Fruit fly (Drosophila melanogaster): ENCODE measurements around the gene REPTOR.

DNA sequence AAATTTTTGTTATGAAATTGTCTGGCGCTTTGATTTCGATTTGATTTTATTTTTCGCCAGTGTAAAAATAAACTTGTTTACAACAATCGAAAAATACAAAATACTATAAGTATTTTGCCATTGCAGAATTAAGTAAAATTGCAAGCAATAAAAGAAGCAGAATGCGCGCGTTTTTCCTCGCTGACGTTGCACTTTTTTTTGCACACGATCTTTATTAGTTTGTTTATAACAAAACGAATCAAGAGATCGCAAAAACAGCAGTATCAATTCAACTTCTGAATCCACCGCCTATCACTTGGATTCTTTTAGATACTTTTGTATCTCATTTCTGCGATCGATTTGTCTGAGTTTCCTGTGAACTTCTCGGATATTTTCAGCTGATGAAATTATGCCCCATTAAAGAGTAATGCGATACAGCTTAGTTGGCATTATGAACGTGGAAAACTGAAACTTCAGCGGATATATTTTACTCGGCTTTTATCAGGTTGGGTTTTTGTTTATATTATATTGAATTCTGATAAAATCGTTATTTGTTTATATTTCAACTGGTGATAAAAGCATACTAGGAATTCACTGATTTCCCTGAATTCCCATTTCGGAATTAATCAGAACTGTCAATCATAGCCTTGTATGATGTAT, 9.5 kb downstream of the REPTOR start:
- TF ChIP-seq Nf-YA (GFP tag; IDR thresholded peaks at IDR 0.05) (no peak), Ets65A (GFP tag) (no peak), CG5245 (GFP tag; optimal IDR thresholded peaks at IDR 0.05) (no peak), gro (GFP tag; optimal IDR thresholded peaks at IDR 0.05) (no peak), Blimp-1 (GFP tag; optimal IDR thresholded peaks at IDR 0.05) (no peak)
